Worm (Caenorhabditis elegans): ENCODE results near the gene wdr-37.

The wdr-37 gene

ce11 chrIII:5601999-5602398 lies 2.1 kb upstream of the wdr-37 start (continued):
- TF ChIP-seq elt-3 (tag; optimal IDR thresholded peaks at IDR 0.05) (peak in 2 of 6 experiments; percentile 24 to 58), unc-98 (GFP tag; IDR thresholded peaks at IDR 0.05) (peak; percentile 56; the same call in 1 of the 2 replicates), dsc-1 (tag; optimal IDR thresholded peaks at IDR 0.05) (peak; percentile 67), mef-2 (tag; optimal IDR thresholded peaks at IDR 0.05) (no peak), nhr-76 (tag; optimal IDR thresholded peaks at IDR 0.05) (peak; percentile 44), rnt-1 (tag; optimal IDR thresholded peaks at IDR 0.05) (peak; percentile 88), ama-1 (optimal IDR thresholded peaks at IDR 0.05) (peak; percentile 6), nhr-90 (tag; optimal IDR thresholded peaks at IDR 0.05; ENCODE audit: poor library complexity) (peak; percentile 78), unc-86 (tag; optimal IDR thresholded peaks at IDR 0.05) (no peak), ets-5 (GFP tag; IDR thresholded peaks at IDR 0.05) (no peak), pag-3 (tag; optimal IDR thresholded peaks at IDR 0.05; ENCODE audit: borderline replicate concordance, insufficient read depth) (no peak), ceh-82 (tag; optimal IDR thresholded peaks at IDR 0.05) (peak; percentile 50 to 62 (median 58)), mep-1 (tag; optimal IDR thresholded peaks at IDR 0.05) (peak; percentile 81), lsy-2 (tag; optimal IDR thresholded peaks at IDR 0.05) (peak; percentile 55 to 70), hlh-4 (tag; optimal IDR thresholded peaks at IDR 0.05) (no peak), dpl-1 (GFP tag; optimal IDR thresholded peaks at IDR 0.05) (peak; percentile 8 to 59 (median 58)), nhr-28 (tag; optimal IDR thresholded peaks at IDR 0.05) (no peak), snpc-4 (tag; optimal IDR thresholded peaks at IDR 0.05) (peak; percentile 54), nhr-47 (tag; optimal IDR thresholded peaks at IDR 0.05) (peak; percentile 81), Y116A8C.19 (tag; optimal IDR thresholded peaks at IDR 0.05; ENCODE audit: borderline replicate concordance) (no peak), nhr-71 (tag; optimal IDR thresholded peaks at IDR 0.05) (peak; percentile 83), C16A3.4 (tag; optimal IDR thresholded peaks at IDR 0.05) (peak; percentile 73), elt-2 (tag; optimal IDR thresholded peaks at IDR 0.05) (peak; percentile 43), aly-2 (tag; optimal IDR thresholded peaks at IDR 0.05) (peak; percentile 58)

DNA sequence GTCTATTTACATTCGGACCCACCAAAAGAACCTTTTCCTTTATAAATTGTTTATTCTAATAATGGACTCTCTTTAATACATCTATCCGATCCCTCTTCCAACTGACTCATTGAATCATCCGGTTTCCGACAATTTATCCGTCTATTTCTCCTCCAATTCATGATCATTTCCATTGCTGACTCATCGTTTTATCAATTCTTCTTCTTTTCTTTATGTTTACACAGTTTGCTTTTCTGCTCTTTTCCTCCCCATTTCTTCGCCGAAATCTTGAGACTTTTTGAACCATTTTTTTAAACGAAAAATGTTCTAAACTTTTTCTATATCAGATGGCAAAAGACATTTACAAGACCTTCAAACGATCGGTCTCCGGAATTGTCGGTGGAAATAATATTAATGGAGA lies 4.4 kb downstream of the wdr-37 start, which contains the start of gene ced-6:
ced-6 (plus strand) TSS at position 327 of the 400 bp plus-strand sequence.
- no peak for TF ChIP-seq xbp-1 (tag; optimal IDR thresholded peaks at IDR 0.05)
- no peak for TF ChIP-seq efl-1 (optimal IDR thresholded peaks at IDR 0.05)
- TF ChIP-seq efl-1 (GFP tag; optimal IDR thresholded peaks at IDR 0.05 in 1 of 2) = peak in 1 of 2 experiments; percentile 72
- no peak for TF ChIP-seq hlh-4 (tag; optimal IDR thresholded peaks at IDR 0.05)
- no peak for TF ChIP-seq ceh-88 (GFP tag; IDR thresholded peaks at IDR 0.05)

DNA sequence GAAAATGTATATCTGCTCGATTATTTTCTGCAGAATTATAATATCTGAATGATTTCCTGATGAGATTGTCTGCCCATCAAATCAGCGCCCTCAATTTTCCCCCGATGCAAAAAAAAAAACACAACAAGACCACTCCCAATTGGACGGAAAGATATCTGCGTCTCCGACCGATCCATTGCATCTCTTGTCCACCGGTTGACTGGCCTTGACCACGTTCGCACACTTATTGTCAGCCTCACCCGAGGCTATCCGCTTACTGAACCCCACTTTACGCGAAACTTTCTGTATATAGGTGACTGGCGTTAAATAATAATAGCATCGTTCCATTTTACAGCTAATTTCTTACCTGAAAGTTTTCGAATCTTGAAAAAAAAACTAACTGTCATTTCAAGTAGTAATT lies 5.5 kb downstream of the wdr-37 start:
- peak; percentile 36 for TF ChIP-seq nhr-20 (tag; optimal IDR thresholded peaks at IDR 0.05)
- TF ChIP-seq nhr-71 (tag; optimal IDR thresholded peaks at IDR 0.05) = peak; percentile 6
- TF ChIP-seq mep-1 (tag; optimal IDR thresholded peaks at IDR 0.05) = peak; percentile 53
- TF ChIP-seq blmp-1 (tag; optimal IDR thresholded peaks at IDR 0.05) = peak; percentile 52
- no peak for TF ChIP-seq lin-39 (tag; optimal IDR thresholded peaks at IDR 0.05)
- no peak for TF ChIP-seq egl-13 (tag; optimal IDR thresholded peaks at IDR 0.05)
- TF ChIP-seq ztf-11 (tag; optimal IDR thresholded peaks at IDR 0.05) = no peak
- peak in 2 of 6 experiments; percentile 3 to 44 for TF ChIP-seq elt-3 (tag; optimal IDR thresholded peaks at IDR 0.05)
- TF ChIP-seq nhr-90 (tag; optimal IDR thresholded peaks at IDR 0.05; ENCODE audit: poor library complexity) = peak; percentile 23
- TF ChIP-seq nhr-19 (GFP tag; conservative IDR thresholded peaks at IDR 0.05) = no peak
- peak; percentile 59 for TF ChIP-seq lin-14 (GFP tag; optimal IDR thresholded peaks at IDR 0.05)
- no peak for TF ChIP-seq nhr-77 (tag; optimal IDR thresholded peaks at IDR 0.05)
- peak; percentile 50 for TF ChIP-seq snu-23 (GFP tag; optimal IDR thresholded peaks at IDR 0.05)
- no peak for TF ChIP-seq lsy-2 (tag; optimal IDR thresholded peaks at IDR 0.05)
- peak; percentile 12 for TF ChIP-seq rnt-1 (tag; optimal IDR thresholded peaks at IDR 0.05)
- peak; percentile 71 for TF ChIP-seq nhr-85 (tag)
- TF ChIP-seq lin-35 (GFP tag; optimal IDR thresholded peaks at IDR 0.05) = peak in 1 of 2 experiments; percentile 25
- TF ChIP-seq lin-15B (tag; optimal IDR thresholded peaks at IDR 0.05) = no peak
- TF ChIP-seq efl-1 (optimal IDR thresholded peaks at IDR 0.05) = no peak
- TF ChIP-seq efl-1 (GFP tag; optimal IDR thresholded peaks at IDR 0.05 in 1 of 2) = no peak

All from whole organism, L1 larva.